Fruit fly (Drosophila melanogaster): ENCODE measurements around the gene CG18231.

CG18231 gene

dm6 chr3L:18640584-18641527, 33.6 kb downstream of the CG18231 start (continued):
- peak; percentile 47 for TF ChIP-seq CG3065 (GFP tag; optimal IDR thresholded peaks at IDR 0.05)
- peak; percentile 10 for TF ChIP-seq Sry-β (GFP tag; optimal IDR thresholded peaks at IDR 0.05)
- peak; percentile 99 for TF ChIP-seq Ada2b (GFP tag; IDR thresholded peaks at IDR 0.05)
- TF ChIP-seq dpn (GFP tag; optimal IDR thresholded peaks at IDR 0.05) = peak; percentile 92 to 97
- peak; percentile 79 for TF ChIP-seq Ets97D (GFP tag; optimal IDR thresholded peaks at IDR 0.05)
- peak; percentile 93 for TF ChIP-seq CG17359 (tag; optimal IDR thresholded peaks at IDR 0.05)
- peak; percentile 96 for TF ChIP-seq CG13424 (tag; optimal IDR thresholded peaks at IDR 0.05)
- peak; percentile 95 for TF ChIP-seq Xbp1 (GFP tag; optimal IDR thresholded peaks at IDR 0.05)
- TF ChIP-seq ash1 (GFP tag; optimal IDR thresholded peaks at IDR 0.05) = peak; percentile 80
- TF ChIP-seq Dp (GFP tag; optimal IDR thresholded peaks at IDR 0.05) = peak; percentile 0
- TF ChIP-seq CG13624 (GFP tag; optimal IDR thresholded peaks at IDR 0.05) = peak; percentile 97
- TF ChIP-seq CG10209 (GFP tag; optimal IDR thresholded peaks at IDR 0.05) = peak; percentile 89
- no peak for TF ChIP-seq usp (GFP tag; optimal IDR thresholded peaks at IDR 0.05)
- TF ChIP-seq CG6765 (GFP tag; optimal IDR thresholded peaks at IDR 0.05) = peak; percentile 89
- peak; percentile 35 for TF ChIP-seq CG17186 (GFP tag; optimal IDR thresholded peaks at IDR 0.05)
- TF ChIP-seq Hmx (GFP tag; optimal IDR thresholded peaks at IDR 0.05) = peak; percentile 86
- TF ChIP-seq CG7357 (GFP tag; IDR thresholded peaks at IDR 0.05) = peak; percentile 88
- peak; percentile 98 for TF ChIP-seq Aef1 (GFP tag; IDR thresholded peaks at IDR 0.05)
- TF ChIP-seq CG13775 (GFP tag; optimal IDR thresholded peaks at IDR 0.05) = peak; percentile 86
- peak; percentile 82 for TF ChIP-seq Poxn (GFP tag; IDR thresholded peaks at IDR 0.05)
- TF ChIP-seq Awh (GFP tag; IDR thresholded peaks at IDR 0.05) = peak; percentile 96
- TF ChIP-seq ara (GFP tag; IDR thresholded peaks at IDR 0.05) = peak; percentile 95
- TF ChIP-seq fd3F (GFP tag; optimal IDR thresholded peaks at IDR 0.05) = peak; percentile 93
- TF ChIP-seq CG16779 (GFP tag; IDR thresholded peaks at IDR 0.05) = peak; percentile 98
- TF ChIP-seq Ssrp (tag; optimal IDR thresholded peaks at IDR 0.05) = peak; percentile 88
- TF ChIP-seq C15 (GFP tag; IDR thresholded peaks at IDR 0.05) = peak; percentile 96
- TF ChIP-seq eyg (GFP tag; optimal IDR thresholded peaks at IDR 0.05) = peak; percentile 89
- TF ChIP-seq CG4617 (GFP tag; optimal IDR thresholded peaks at IDR 0.05; ENCODE audit: borderline replicate concordance) = peak; percentile 76
- peak; percentile 83 for TF ChIP-seq nau (GFP tag; optimal IDR thresholded peaks at IDR 0.05)
- TF ChIP-seq sim (GFP tag; IDR thresholded peaks at IDR 0.05) = peak; percentile 92
- TF ChIP-seq CG18764 (GFP tag; optimal IDR thresholded peaks at IDR 0.05) = peak; percentile 78
- TF ChIP-seq grau (tag; optimal IDR thresholded peaks at IDR 0.05) = peak; percentile 96
- peak; percentile 91 for TF ChIP-seq CG16863 (GFP tag; optimal IDR thresholded peaks at IDR 0.05)
- no peak for TF ChIP-seq tna (GFP tag; IDR thresholded peaks at IDR 0.05; ENCODE audit: partially characterized antibody)
- no peak for TF ChIP-seq CG14860 (GFP tag; IDR thresholded peaks at IDR 0.05; ENCODE audit: partially characterized antibody)
- TF ChIP-seq Doc3 (GFP tag; IDR thresholded peaks at IDR 0.05; ENCODE audit: partially characterized antibody) = no peak; the same call in 2 of the 3 replicates
- TF ChIP-seq CG8359 (GFP tag; optimal IDR thresholded peaks at IDR 0.05; ENCODE audit: borderline replicate concordance) = peak; percentile 48
- TF ChIP-seq HLH3B (GFP tag; IDR thresholded peaks at IDR 0.05) = peak; percentile 98
- TF ChIP-seq scrt (GFP tag; optimal IDR thresholded peaks at IDR 0.05) = peak; percentile 82
- no peak for TF ChIP-seq CG8478 (optimal IDR thresholded peaks at IDR 0.05)
- TF ChIP-seq CG6791 (GFP tag; IDR thresholded peaks at IDR 0.05; ENCODE audit: partially characterized antibody) = no peak
- peak; percentile 97 for TF ChIP-seq lab (GFP tag; optimal IDR thresholded peaks at IDR 0.05)
- peak; percentile 92 for TF ChIP-seq danr (GFP tag; IDR thresholded peaks at IDR 0.05)
- TF ChIP-seq MTF-1 (GFP tag; optimal IDR thresholded peaks at IDR 0.05; ENCODE audit: borderline replicate concordance) = peak; percentile 72
- TF ChIP-seq Dll (GFP tag; IDR thresholded peaks at IDR 0.05; ENCODE audit: partially characterized antibody) = no peak
- peak in 1 of 2 experiments; percentile 68 for TF ChIP-seq crp (GFP tag; optimal IDR thresholded peaks at IDR 0.05)
- TF ChIP-seq Nf-YA (GFP tag; IDR thresholded peaks at IDR 0.05) = peak; percentile 97
